Fruit fly (Drosophila melanogaster) whole organism, embryonic: ENCODE measurements around the gene CG8301.

Experiments
- Ada2b ChIP-seq: fragments of 200-800 bp; sonication (Bioruptor generic); IDR thresholded peaks from 2 replicates; pipeline ENCODE4 v1.3.6; 2022; ENCODE audit warnings: missing biosample characterization, missing genetic modification characterization
- Adf1 ChIP-seq: fragments of 200-800 bp; sonication (Bioruptor generic); IDR thresholded peaks from 2 replicates; pipeline ENCODE4 v1.3.6; 2022; ENCODE audit warnings: missing biosample characterization, missing genetic modification characterization
- CG10366 ChIP-seq: fragments of 200-800 bp; sonication (Bioruptor generic); IDR thresholded peaks from 2 replicates; pipeline ENCODE4 v1.3.6; 2022; ENCODE audit warnings: missing biosample characterization, missing genetic modification characterization
- CG3281 ChIP-seq: fragments of 200-800 bp; sonication (Bioruptor generic); optimal IDR thresholded peaks from 3 replicates; lab custom pipeline; 2017; ENCODE audit warnings: missing biosample characterization, mild to moderate bottlenecking, missing genetic modification characterization
- CG3838 ChIP-seq: fragments of 200-800 bp; sonication (Bioruptor generic); optimal IDR thresholded peaks from 3 replicates; lab custom pipeline; 2016; ENCODE audit warnings: missing biosample characterization, missing genetic modification characterization
- CG6765 ChIP-seq: fragments of 200-800 bp; sonication (Bioruptor generic); optimal IDR thresholded peaks from 3 replicates; lab custom pipeline; 2017; ENCODE audit warnings: missing biosample characterization, mild to moderate bottlenecking, missing genetic modification characterization
- CG6791 ChIP-seq: fragments of 200-800 bp; sonication (Bioruptor generic); IDR thresholded peaks from 3 replicates; pipeline ENCODE4 v1.3.6; 2022; ENCODE audit warnings: missing biosample characterization, missing genetic modification characterization; ENCODE audit not compliant: partially characterized antibody
- CG6813 ChIP-seq: fragments of 200-800 bp; sonication (Bioruptor generic); optimal IDR thresholded peaks from 2 replicates; lab custom pipeline; 2017; ENCODE audit warnings: missing biosample characterization, missing genetic modification characterization, mild to moderate bottlenecking, moderate library complexity, missing genetic modification reagents
- Chrac-16 ChIP-seq: fragments of 200-800 bp; sonication (Bioruptor generic); optimal IDR thresholded peaks from 3 replicates; lab custom pipeline; 2016; ENCODE audit warnings: missing biosample characterization, missing genetic modification characterization
- HmgZ ChIP-seq: fragments of 200-800 bp; sonication (Bioruptor generic); optimal IDR thresholded peaks from 2 replicates; lab custom pipeline; 2018; ENCODE audit warnings: missing biosample characterization, mild to moderate bottlenecking, missing genetic modification characterization
- Hr3 ChIP-seq: fragments of 200-800 bp; sonication (Bioruptor generic); optimal IDR thresholded peaks from 3 replicates; lab custom pipeline; 2016; ENCODE audit warnings: missing biosample characterization, missing genetic modification characterization
- Kr ChIP-seq: fragments of 200-800 bp; sonication (Bioruptor generic); optimal IDR thresholded peaks from 2 replicates; lab custom pipeline; 2017; ENCODE audit warnings: missing biosample characterization, mild to moderate bottlenecking, missing genetic modification characterization
- MBD-R2 ChIP-seq: fragments of 200-800 bp; sonication (Bioruptor generic); IDR thresholded peaks from 2 replicates; pipeline ENCODE4 v1.3.6; 2022; ENCODE audit warnings: missing biosample characterization, missing genetic modification characterization
- NFAT ChIP-seq: fragments of 200-800 bp; sonication (Bioruptor generic); IDR thresholded peaks from 2 replicates; pipeline ENCODE4 v1.3.6; 2022; ENCODE audit warnings: missing biosample characterization, missing genetic modification characterization
- Opbp ChIP-seq: fragments of 200-800 bp; sonication (Bioruptor generic); IDR thresholded peaks from 3 replicates; pipeline ENCODE4 v1.3.6; 2022; ENCODE audit warnings: missing biosample characterization, missing genetic modification characterization; ENCODE audit not compliant: partially characterized antibody
- Pdp1 ChIP-seq, 2 experiments: fragments of 200-800 bp; sonication (Bioruptor generic); optimal IDR thresholded peaks; 3 replicates each; lab custom pipeline; 2016; ENCODE audit warnings: missing biosample characterization in 2 of 2, missing genetic modification characterization in 2 of 2, mild to moderate bottlenecking in 1 of 2, moderate library complexity in 1 of 2
- Rfx ChIP-seq: fragments of 200-800 bp; sonication (Bioruptor generic); IDR thresholded peaks from 2 replicates; pipeline ENCODE4 v1.3.6; 2022; ENCODE audit warnings: missing biosample characterization, missing genetic modification characterization
- Sry-β ChIP-seq: fragments of 200-800 bp; sonication (Bioruptor generic); optimal IDR thresholded peaks from 2 replicates; lab custom pipeline; 2018; ENCODE audit warnings: missing biosample characterization, mild to moderate bottlenecking, missing genetic modification characterization, moderate library complexity
- Stat92E ChIP-seq, 3 experiments: fragments of >200 bp in 2 of 3; fragments of 200-800 bp in 1 of 3; sonication (Bioruptor generic) in 1 of 3; optimal IDR thresholded peaks; 2 replicates each; lab custom pipeline; 2017 to 2019; ENCODE audit warnings: missing biosample characterization in 3 of 3, missing genetic modification characterization in 3 of 3, mild to moderate bottlenecking in 1 of 3, moderate library complexity in 1 of 3
- TFAM ChIP-seq: fragments of 200-800 bp; sonication (Bioruptor generic); optimal IDR thresholded peaks from 2 replicates; lab custom pipeline; 2017; ENCODE audit warnings: missing biosample characterization, missing genetic modification characterization, inconsistent platforms
- ab ChIP-seq: fragments of 200-800 bp; sonication (Bioruptor generic); optimal IDR thresholded peaks from 2 replicates; lab custom pipeline; 2016; ENCODE audit warnings: missing biosample characterization, missing genetic modification characterization
- disco-r ChIP-seq: fragments of 200-800 bp; sonication (Bioruptor generic); optimal IDR thresholded peaks from 2 replicates; lab custom pipeline; 2016; ENCODE audit warnings: missing biosample characterization, missing genetic modification characterization
- lov ChIP-seq, 2 experiments: fragments of 200-800 bp in 1 of 2; fragments of >200 bp in 1 of 2; sonication (Bioruptor generic) in 1 of 2; IDR thresholded peaks in 1 of 2; optimal IDR thresholded peaks in 1 of 2; 2 replicates in 1 of 2; 3 replicates in 1 of 2; pipeline versions ENCODE4 v1.3.6 to Lab custom; 2017 to 2022; ENCODE audit warnings: missing biosample characterization in 1 of 2, missing genetic modification characterization in 1 of 2
- pb ChIP-seq: fragments of 200-800 bp; sonication (Bioruptor generic); optimal IDR thresholded peaks from 3 replicates; lab custom pipeline; 2016; ENCODE audit warnings: missing biosample characterization, missing genetic modification characterization
- phol ChIP-seq: fragments of 200-800 bp; sonication (Bioruptor generic); optimal IDR thresholded peaks from 3 replicates; lab custom pipeline; 2018; ENCODE audit warnings: missing biosample characterization, mild to moderate bottlenecking, missing genetic modification characterization, moderate library complexity
- pzg ChIP-seq: fragments of 200-800 bp; sonication (Bioruptor generic); optimal IDR thresholded peaks from 3 replicates; lab custom pipeline; 2018; ENCODE audit warnings: missing biosample characterization, mild to moderate bottlenecking, missing genetic modification characterization, moderate library complexity
- row ChIP-seq: fragments of 200-800 bp; sonication (Bioruptor generic); IDR thresholded peaks from 3 replicates; pipeline ENCODE4 v1.3.6; 2022; ENCODE audit warnings: missing biosample characterization, missing genetic modification characterization
- sens ChIP-seq: fragments of 200-800 bp; sonication (Bioruptor generic); peaks from one replicate; lab custom pipeline; 2016; ENCODE audit warnings: missing biosample characterization, missing genetic modification characterization
- shn ChIP-seq: fragments of 200-800 bp; sonication (Bioruptor generic); optimal IDR thresholded peaks from 3 replicates; lab custom pipeline; 2016; ENCODE audit warnings: missing biosample characterization, missing genetic modification characterization
- sug ChIP-seq: fragments of 200-800 bp; optimal IDR thresholded peaks from 2 replicates; lab custom pipeline; 2019; ENCODE audit warnings: missing biosample characterization, mild to moderate bottlenecking, missing genetic modification characterization, moderate library complexity
- toy ChIP-seq: fragments of 200-800 bp; sonication (Bioruptor generic); IDR thresholded peaks from 2 replicates; pipeline ENCODE4 v1.3.6; 2022; ENCODE audit warnings: missing biosample characterization, missing genetic modification characterization
- wek ChIP-seq: fragments of 200-800 bp; sonication (Bioruptor generic); optimal IDR thresholded peaks from 3 replicates; lab custom pipeline; 2018; ENCODE audit warnings: missing biosample characterization, mild to moderate bottlenecking, missing genetic modification characterization, moderate library complexity

The CG8301 gene

dm6 chr3R:9565895-9566294 lies 15.2 kb upstream of the CG8301 start, which contains the start of gene CG16789:
Gene CG16789, plus strand, starts transcription at chr3R:9566195.
- TF ChIP-seq Hr3 (GFP tag; lab: Kevin White, UChicago), result no peak
- TF ChIP-seq CG3281, result no peak
- TF ChIP-seq ab (GFP tag; lab: Kevin White, UChicago), result no peak
- no peak for TF ChIP-seq CG10366 (GFP tag; lab: Robert Waterston, UW)
- TF ChIP-seq Rfx (GFP tag; lab: Robert Waterston, UW), result no peak
- no peak for TF ChIP-seq Chrac-16 (GFP tag; lab: Kevin White, UChicago)
- TF ChIP-seq Opbp (GFP tag; lab: Robert Waterston, UW), result no peak
- TF ChIP-seq CG6813, result no peak

- no peak for TF ChIP-seq Ada2b
- no peak for TF ChIP-seq Stat92E (GFP tag; optimal IDR thresholded peaks at IDR 0.05; lab: Kevin White, UChicago)
- peak; percentile 54 for TF ChIP-seq Sry-β (GFP tag; lab: Kevin White, UChicago)
- 0 out of 2 replicates have a peak, but pooled peaks have one; percentile 42 for TF ChIP-seq MBD-R2 (GFP tag; lab: Robert Waterston, UW)
- TF ChIP-seq shn, result no peak
- no peak for TF ChIP-seq lov (optimal IDR thresholded peaks at IDR 0.05; lab: Kevin White, UChicago)
- TF ChIP-seq lov (GFP tag; IDR thresholded peaks at IDR 0.05; lab: Robert Waterston, UW), result no peak
- TF ChIP-seq row, result peak; percentile 13; the same call in 1 of the 3 replicates
- TF ChIP-seq NFAT (GFP tag; lab: Robert Waterston, UW), result no peak
- no peak for TF ChIP-seq wek (GFP tag; lab: Kevin White, UChicago)
- no peak for TF ChIP-seq CG3838 (GFP tag; lab: Kevin White, UChicago)
Observed at dm6 chr3R:9570114-9570513, 11.0 kb upstream of the CG8301 start, which contains the start of gene CG16790. Gene CG16790, minus strand, starts transcription at chr3R:9570214.

dm6 chr3R:9570657-9571056 lies 10.4 kb upstream of the CG8301 start:
- TF ChIP-seq CG6791 (GFP tag; lab: Robert Waterston, UW) (0 out of 3 replicates have a peak, but pooled peaks have one; percentile 33), Adf1 (GFP tag; lab: Robert Waterston, UW) (no peak), sens (GFP tag; lab: Kevin White, UChicago) (peak; percentile 24), phol (tag; lab: Kevin White, UChicago) (no peak), HmgZ (tag; lab: Kevin White, UChicago) (no peak), sug (peak; percentile 27), toy (GFP tag; lab: Robert Waterston, UW) (no peak), Kr (GFP tag; lab: Kevin White, UChicago) (no peak), Pdp1 (GFP tag; optimal IDR thresholded peaks at IDR 0.05; lab: Kevin White, UChicago) (peak in 1 of 2 experiments; percentile 35), TFAM (GFP tag; lab: Kevin White, UChicago) (no peak), pb (no peak), CG6765 (no peak)

dm6 chr3R:9571523-9571922 lies 9.6 kb upstream of the CG8301 start, which contains the start of gene CG9396:
Gene CG9396, minus strand, starts transcription at chr3R:9571623.
- TF ChIP-seq sens (GFP tag; lab: Kevin White, UChicago) (peak; percentile 19), pzg (no peak), disco-r (no peak)
